Worm (Caenorhabditis elegans) whole organism, L2 larva: ENCODE measurements around the gene C01G12.7.

Experiments
- C34F6.9 ChIP-seq: fragments of 150-350 bp; optimal IDR thresholded peaks from 2 replicates; lab custom pipeline; 2014; ENCODE audit warnings: missing biosample characterization, missing genetic modification characterization
- R02D3.7 ChIP-seq: fragments of 150-350 bp; optimal IDR thresholded peaks from 2 replicates; lab custom pipeline; 2014; ENCODE audit warnings: missing biosample characterization, missing genetic modification characterization
- Y55F3AM.14 ChIP-seq: fragments of 200-800 bp; sonication (Bioruptor generic); optimal IDR thresholded peaks from 2 replicates; lab custom pipeline; 2018; ENCODE audit warnings: mild to moderate bottlenecking, missing genetic modification characterization, missing compliant biosample characterization
- alr-1 ChIP-seq: fragments of 150-350 bp; optimal IDR thresholded peaks from 2 replicates; lab custom pipeline; 2014; ENCODE audit warnings: missing biosample characterization, missing genetic modification characterization
- ama-1 ChIP-seq: fragments of 150-350 bp; optimal IDR thresholded peaks from 2 replicates; lab custom pipeline; 2018; ENCODE audit warnings: inconsistent platforms
- ceh-16 ChIP-seq: fragments of 150-350 bp; optimal IDR thresholded peaks from 2 replicates; lab custom pipeline; 2014; ENCODE audit warnings: missing biosample characterization, missing genetic modification characterization
- crh-2 ChIP-seq: sonication (generic microtip); optimal IDR thresholded peaks from 2 replicates; lab custom pipeline; 2017; ENCODE audit warnings: missing biosample characterization, missing genetic modification characterization
- dmd-4 ChIP-seq: sonication (generic microtip); optimal IDR thresholded peaks from 2 replicates; lab custom pipeline; 2017; ENCODE audit warnings: missing biosample characterization, missing genetic modification characterization
- egl-27 ChIP-seq: sonication (generic microtip); optimal IDR thresholded peaks from 3 replicates; lab custom pipeline; 2017; ENCODE audit warnings: missing biosample characterization, missing genetic modification reagents, missing genetic modification characterization
- elt-1 ChIP-seq: fragments of 150-350 bp; optimal IDR thresholded peaks from 2 replicates; lab custom pipeline; 2014; ENCODE audit warnings: missing biosample characterization, missing genetic modification characterization
- fos-1 ChIP-seq: fragments of 150-350 bp; optimal IDR thresholded peaks from 2 replicates; lab custom pipeline; 2014; ENCODE audit warnings: missing biosample characterization, missing genetic modification characterization
- gmeb-1 ChIP-seq: fragments of 150-350 bp; optimal IDR thresholded peaks from 2 replicates; lab custom pipeline; 2014; ENCODE audit warnings: missing biosample characterization, missing genetic modification characterization
- lin-11 ChIP-seq: fragments of 150-350 bp; sonication (generic microtip); optimal IDR thresholded peaks from 2 replicates; lab custom pipeline; 2014; ENCODE audit warnings: missing biosample characterization, missing genetic modification characterization, inconsistent platforms, mixed read lengths
- lin-13 ChIP-seq: fragments of 150-350 bp; optimal IDR thresholded peaks from 2 replicates; lab custom pipeline; 2014; ENCODE audit warnings: missing biosample characterization, missing genetic modification reagents, missing genetic modification characterization
- lsy-2 ChIP-seq, 2 experiments: fragments of 150-350 bp in 1 of 2; sonication (generic microtip) in 1 of 2; optimal IDR thresholded peaks; 2 replicates each; lab custom pipeline; 2014 to 2017; ENCODE audit warnings: missing biosample characterization in 2 of 2, missing genetic modification characterization in 2 of 2
- mab-5 ChIP-seq: fragments of 150-350 bp; optimal IDR thresholded peaks from 2 replicates; lab custom pipeline; 2014; ENCODE audit warnings: missing biosample characterization, missing genetic modification characterization
- mbf-1 ChIP-seq: sonication (generic microtip); optimal IDR thresholded peaks from 2 replicates; lab custom pipeline; 2017; ENCODE audit warnings: missing biosample characterization, missing genetic modification characterization
- nhr-10 ChIP-seq: sonication (generic microtip); optimal IDR thresholded peaks from 2 replicates; lab custom pipeline; 2017; ENCODE audit warnings: missing biosample characterization, missing genetic modification characterization
- nhr-129 ChIP-seq: fragments of 150-350 bp; optimal IDR thresholded peaks from 2 replicates; lab custom pipeline; 2014; ENCODE audit warnings: missing biosample characterization, missing genetic modification characterization
- nhr-23 ChIP-seq: fragments of 150-350 bp; optimal IDR thresholded peaks from 2 replicates; lab custom pipeline; 2014; ENCODE audit warnings: missing biosample characterization, missing genetic modification reagents, missing genetic modification characterization
- nhr-237 ChIP-seq: fragments of 150-350 bp; optimal IDR thresholded peaks from 2 replicates; lab custom pipeline; 2014; ENCODE audit warnings: missing biosample characterization, missing genetic modification characterization
- nhr-25 ChIP-seq: fragments of 150-350 bp; sonication (generic microtip); optimal IDR thresholded peaks from 3 replicates; lab custom pipeline; 2014; ENCODE audit warnings: missing biosample characterization, missing genetic modification characterization
- nhr-6 ChIP-seq: fragments of 150-350 bp; optimal IDR thresholded peaks from 2 replicates; lab custom pipeline; 2014; ENCODE audit warnings: missing biosample characterization, missing genetic modification characterization
- nhr-77 ChIP-seq: fragments of 150-350 bp; optimal IDR thresholded peaks from 2 replicates; lab custom pipeline; 2014; ENCODE audit warnings: missing biosample characterization, missing genetic modification characterization
- peb-1 ChIP-seq: fragments of 150-350 bp; optimal IDR thresholded peaks from 2 replicates; lab custom pipeline; 2014; ENCODE audit warnings: missing biosample characterization, missing genetic modification characterization
- sem-4 ChIP-seq: fragments of 150-350 bp; optimal IDR thresholded peaks from 2 replicates; lab custom pipeline; 2014; ENCODE audit warnings: missing biosample characterization, missing genetic modification reagents, missing genetic modification characterization
- sma-9 ChIP-seq, 2 experiments: fragments of 150-350 bp in 1 of 2; sonication (generic microtip) in 1 of 2; optimal IDR thresholded peaks; 2 replicates each; lab custom pipeline; 2014 to 2016; ENCODE audit warnings: missing genetic modification characterization in 2 of 2, mild to moderate bottlenecking in 1 of 2, missing biosample characterization in 1 of 2, missing compliant biosample characterization in 1 of 2, missing genetic modification reagents in 1 of 2, moderate library complexity in 1 of 2
- snpc-4 ChIP-seq: fragments of 150-350 bp; optimal IDR thresholded peaks from 2 replicates; lab custom pipeline; 2014; ENCODE audit warnings: missing biosample characterization, missing genetic modification characterization
- unc-55 ChIP-seq: fragments of 150-350 bp; sonication (generic microtip); optimal IDR thresholded peaks from 3 replicates; lab custom pipeline; 2014; ENCODE audit warnings: missing biosample characterization, missing genetic modification reagents, missing genetic modification characterization
- unc-62 ChIP-seq: fragments of 150-350 bp; optimal IDR thresholded peaks from 2 replicates; lab custom pipeline; 2014; ENCODE audit warnings: missing biosample characterization, missing genetic modification reagents, missing genetic modification characterization
- zag-1 ChIP-seq: fragments of 150-350 bp; optimal IDR thresholded peaks from 2 replicates; lab custom pipeline; 2014; ENCODE audit warnings: missing biosample characterization, missing genetic modification characterization
- ztf-1 ChIP-seq: fragments of 200-800 bp; sonication (Bioruptor generic); conservative IDR thresholded peaks from 2 replicates; pipeline ENCODE4 v1.3.6; 2022; ENCODE audit warnings: missing genetic modification characterization, missing compliant biosample characterization
- ztf-11 ChIP-seq: sonication (generic microtip); optimal IDR thresholded peaks from 2 replicates; lab custom pipeline; 2017; ENCODE audit warnings: missing biosample characterization, missing genetic modification characterization
- ztf-4 ChIP-seq: fragments of 150-350 bp; optimal IDR thresholded peaks from 2 replicates; lab custom pipeline; 2014; ENCODE audit warnings: missing biosample characterization, missing genetic modification characterization

Gene C01G12.7

ce11 chrII:14592629-14593028, 936 bp upstream of the C01G12.7 start:
- TF ChIP-seq lin-11 (no peak), alr-1 (no peak), nhr-6 (no peak), sem-4 (no peak), ztf-1 (GFP tag; lab: Robert Waterston, UW) (no peak), nhr-237 (tag; lab: Kevin White, UChicago) (no peak), R02D3.7 (tag; lab: Kevin White, UChicago) (no peak), nhr-129 (tag; lab: Kevin White, UChicago) (no peak), gmeb-1 (tag; lab: Kevin White, UChicago) (no peak), peb-1 (tag; lab: Kevin White, UChicago) (no peak), sma-9 (GFP tag; optimal IDR thresholded peaks at IDR 0.05; lab: Kevin White, UChicago) (no peak), sma-9 (tag; optimal IDR thresholded peaks at IDR 0.05; lab: Kevin White, UChicago) (no peak), nhr-77 (tag; lab: Kevin White, UChicago) (no peak), nhr-10 (no peak)

- TF ChIP-seq nhr-10 (no peak), ceh-16 (tag; lab: Kevin White, UChicago) (no peak), sma-9 (GFP tag; optimal IDR thresholded peaks at IDR 0.05; lab: Kevin White, UChicago) (no peak), sma-9 (tag; optimal IDR thresholded peaks at IDR 0.05; lab: Kevin White, UChicago) (no peak), nhr-6 (no peak), Y55F3AM.14 (GFP tag; lab: Kevin White, UChicago) (no peak), nhr-25 (tag; lab: Kevin White, UChicago) (no peak), ama-1 (no peak), C34F6.9 (tag; lab: Kevin White, UChicago) (no peak), R02D3.7 (tag; lab: Kevin White, UChicago) (no peak), nhr-129 (tag; lab: Kevin White, UChicago) (no peak), nhr-77 (tag; lab: Kevin White, UChicago) (no peak), sem-4 (no peak)
These were observed 3.5 kb downstream of the C01G12.7 start, which contains the start of gene nspb-10 for ce11 chrII:14588162-14588561. TSS of gene nspb-10 (minus strand) at chrII:14588262.

- no peak for TF ChIP-seq lin-11
- no peak for TF ChIP-seq snpc-4
- TF ChIP-seq egl-27 = no peak
- TF ChIP-seq elt-1 = no peak
- TF ChIP-seq nhr-237 (tag; lab: Kevin White, UChicago) = no peak
- TF ChIP-seq nhr-25 (tag; lab: Kevin White, UChicago) = no peak
- no peak for TF ChIP-seq mbf-1 (tag; lab: Kevin White, UChicago)
- no peak for TF ChIP-seq nhr-129 (tag; lab: Kevin White, UChicago)
- TF ChIP-seq fos-1 (tag; lab: Kevin White, UChicago) = no peak
- no peak for TF ChIP-seq nhr-10
- no peak for TF ChIP-seq lin-13 (GFP tag; lab: Kevin White, UChicago)
- no peak for TF ChIP-seq ztf-4 (tag; lab: Kevin White, UChicago)
- no peak for TF ChIP-seq sem-4
- no peak for TF ChIP-seq Y55F3AM.14 (GFP tag; lab: Kevin White, UChicago)
- TF ChIP-seq unc-62 = no peak
- TF ChIP-seq nhr-23 (tag; lab: Kevin White, UChicago) = no peak
- TF ChIP-seq ztf-11 (tag; lab: Kevin White, UChicago) = no peak
- no peak for TF ChIP-seq nhr-77 (tag; lab: Kevin White, UChicago)
These were observed 4.3 kb downstream of the C01G12.7 start, which contains the start of gene C01G12.5 for ce11 chrII:14587407-14587806. TSS of gene C01G12.5 (minus strand) at chrII:14587507.

- TF ChIP-seq unc-55 (GFP tag; lab: Kevin White, UChicago) (no peak), nhr-10 (no peak), mab-5 (tag; lab: Kevin White, UChicago) (no peak), nhr-6 (no peak), zag-1 (no peak), snpc-4 (no peak), peb-1 (tag; lab: Kevin White, UChicago) (no peak), gmeb-1 (tag; lab: Kevin White, UChicago) (no peak), lsy-2 (tag; optimal IDR thresholded peaks at IDR 0.05; lab: Kevin White, UChicago) (no peak), nhr-129 (tag; lab: Kevin White, UChicago) (no peak)
- TF ChIP-seq, all 48 proteins: peak for 0
These were observed 9.5 kb downstream of the C01G12.7 start, which contains the start of gene C01G12.3 for ce11 chrII:14582206-14582605. TSS of gene C01G12.3 (minus strand) at chrII:14582306.

ce11 chrII:14580549-14580948, 11.1 kb downstream of the C01G12.7 start, which contains the start of the genes nspb-8 and nspb-9:
TSS of gene nspb-8 (minus strand) at chrII:14580649.
TSS of gene nspb-9 (plus strand) at chrII:14580859.
- TF ChIP-seq nhr-237 (tag; lab: Kevin White, UChicago) (no peak), dmd-4 (tag; lab: Kevin White, UChicago) (no peak), crh-2 (tag; lab: Kevin White, UChicago) (no peak), sem-4 (no peak), fos-1 (tag; lab: Kevin White, UChicago) (no peak), lin-13 (GFP tag; lab: Kevin White, UChicago) (no peak)
